Worm (Caenorhabditis elegans) whole organism, mixed stage, embryonic: ENCODE data around the gene nhr-27.

ENCODE experiments used
- lin-32 ChIP-seq: fragments of 200-800 bp; sonication (Bioruptor generic); optimal IDR thresholded peaks from 2 replicates; lab custom pipeline; 2018; ENCODE audit warnings: mild to moderate bottlenecking, missing genetic modification characterization, missing compliant biosample characterization
- mep-1 ChIP-seq: fragments of 150-350 bp; optimal IDR thresholded peaks from 2 replicates; lab custom pipeline; 2017; ENCODE audit warnings: missing biosample characterization, missing genetic modification reagents, missing genetic modification characterization, inconsistent platforms
- nhr-12 ChIP-seq: fragments of 150-350 bp; optimal IDR thresholded peaks from 2 replicates; lab custom pipeline; 2014; ENCODE audit warnings: missing biosample characterization, missing genetic modification characterization
- nhr-28 ChIP-seq: fragments of 150-350 bp; optimal IDR thresholded peaks from 2 replicates; lab custom pipeline; 2014; ENCODE audit warnings: missing biosample characterization, missing genetic modification characterization
- pha-4 ChIP-seq: fragments of 150-350 bp; optimal IDR thresholded peaks from 2 replicates; lab custom pipeline; 2018; ENCODE audit warnings: missing biosample characterization, missing genetic modification reagents, missing genetic modification characterization
- unc-62 ChIP-seq: fragments of 150-350 bp; optimal IDR thresholded peaks from 2 replicates; lab custom pipeline; 2014; ENCODE audit warnings: missing biosample characterization, missing genetic modification reagents, missing genetic modification characterization
- ztf-11 ChIP-seq: fragments of 150-350 bp; optimal IDR thresholded peaks from 2 replicates; lab custom pipeline; 2014; ENCODE audit warnings: missing biosample characterization, missing genetic modification characterization

- TF ChIP-seq unc-62 (GFP tag; lab: Kevin White, UChicago) (no peak), nhr-12 (tag; lab: Kevin White, UChicago) (no peak), lin-32 (no peak), ztf-11 (no peak), nhr-28 (no peak), mep-1 (tag; lab: Kevin White, UChicago) (no peak), pha-4 (tag; lab: Kevin White, UChicago) (no peak)
These were observed 15.6 kb downstream of the nhr-27 start, which contains the start of gene abf-5 for ce11 chrX:12792554-12792953.
